Worm (Caenorhabditis elegans): ENCODE results near the gene T10H9.1.

Gene T10H9.1

ce11 chrV:6626244-6626643 is 23.2 kb upstream of the T10H9.1 start, which contains the start of gene ppt-1:
Gene ppt-1, minus strand, starts transcription at chrV:6626344.
- TF ChIP-seq mab-5 (tag; optimal IDR thresholded peaks at IDR 0.05) = no peak
- no peak for TF ChIP-seq flh-1 (GFP tag; optimal IDR thresholded peaks at IDR 0.05)
- no peak for TF ChIP-seq ceh-83 (GFP tag; optimal IDR thresholded peaks at IDR 0.05)
- no peak for TF ChIP-seq ces-1 (GFP tag; optimal IDR thresholded peaks at IDR 0.05)
- TF ChIP-seq ham-2 (GFP tag; optimal IDR thresholded peaks at IDR 0.05) = no peak
- no peak for TF ChIP-seq cnd-1 (tag; optimal IDR thresholded peaks at IDR 0.05)
- no peak for TF ChIP-seq hlh-1 (tag; optimal IDR thresholded peaks at IDR 0.05)
- TF ChIP-seq lsy-2 (tag; optimal IDR thresholded peaks at IDR 0.05) = no peak
- no peak for TF ChIP-seq bed-3 (GFP tag; optimal IDR thresholded peaks at IDR 0.05)
- no peak for TF ChIP-seq nhr-28 (tag; optimal IDR thresholded peaks at IDR 0.05)
- TF ChIP-seq M03D4.4 (tag; optimal IDR thresholded peaks at IDR 0.05) = no peak
- TF ChIP-seq nhr-76 (tag; optimal IDR thresholded peaks at IDR 0.05) = no peak
- TF ChIP-seq snpc-4 (tag; optimal IDR thresholded peaks at IDR 0.05) = no peak
- TF ChIP-seq lin-32 (GFP tag; optimal IDR thresholded peaks at IDR 0.05) = no peak
- no peak for TF ChIP-seq nhr-237 (tag; optimal IDR thresholded peaks at IDR 0.05)

DNA sequence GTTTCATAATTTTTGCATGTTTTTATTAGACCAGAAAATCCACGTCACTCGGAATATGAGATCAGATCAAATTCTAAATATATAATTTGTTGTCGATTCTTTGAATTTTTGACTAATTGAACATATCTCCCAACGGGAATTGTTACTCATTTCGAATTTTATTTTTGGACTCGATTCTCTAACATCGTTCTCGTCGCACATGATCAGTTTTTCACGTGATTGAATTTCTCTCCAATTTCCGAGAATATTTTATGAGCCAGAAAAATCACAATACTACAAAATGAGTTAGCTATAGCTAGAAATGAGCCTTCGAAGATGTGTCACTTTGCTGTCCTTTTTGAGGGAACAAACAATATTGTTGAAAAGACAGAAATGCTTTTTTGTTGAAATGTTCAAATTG is 18.6 kb upstream of the T10H9.1 start:
- TF ChIP-seq sem-2 (GFP tag; optimal IDR thresholded peaks at IDR 0.05) (no peak), lsy-2 (tag; optimal IDR thresholded peaks at IDR 0.05) (no peak), cnd-1 (tag; optimal IDR thresholded peaks at IDR 0.05) (no peak), snpc-4 (tag; optimal IDR thresholded peaks at IDR 0.05) (no peak), flh-1 (GFP tag; optimal IDR thresholded peaks at IDR 0.05) (no peak), M03D4.4 (tag; optimal IDR thresholded peaks at IDR 0.05) (no peak)

DNA sequence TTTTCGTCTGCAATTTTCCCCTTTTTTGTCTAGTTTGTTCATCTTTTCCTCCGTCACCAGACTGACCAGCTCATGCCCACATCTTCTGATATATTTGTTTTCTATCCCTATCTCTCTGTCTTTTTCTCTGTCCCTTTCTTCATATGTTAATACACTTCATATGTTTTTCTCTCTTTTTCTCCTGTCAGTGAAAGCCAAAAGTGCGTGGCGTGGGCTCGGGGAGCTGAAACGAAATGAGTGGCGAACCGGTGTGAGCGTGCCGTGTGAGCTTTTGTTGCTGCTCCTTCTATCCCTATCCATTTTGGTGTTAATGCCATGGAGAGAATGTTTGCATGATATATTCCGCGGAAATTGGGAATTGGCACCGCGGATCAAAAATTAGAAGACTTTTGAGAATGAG is 17.6 kb upstream of the T10H9.1 start:
- TF ChIP-seq nhr-12 (tag; optimal IDR thresholded peaks at IDR 0.05) (no peak), mep-1 (tag; optimal IDR thresholded peaks at IDR 0.05) (no peak), mls-2 (tag; optimal IDR thresholded peaks at IDR 0.05) (no peak), sptf-1 (tag; optimal IDR thresholded peaks at IDR 0.05) (no peak)

DNA sequence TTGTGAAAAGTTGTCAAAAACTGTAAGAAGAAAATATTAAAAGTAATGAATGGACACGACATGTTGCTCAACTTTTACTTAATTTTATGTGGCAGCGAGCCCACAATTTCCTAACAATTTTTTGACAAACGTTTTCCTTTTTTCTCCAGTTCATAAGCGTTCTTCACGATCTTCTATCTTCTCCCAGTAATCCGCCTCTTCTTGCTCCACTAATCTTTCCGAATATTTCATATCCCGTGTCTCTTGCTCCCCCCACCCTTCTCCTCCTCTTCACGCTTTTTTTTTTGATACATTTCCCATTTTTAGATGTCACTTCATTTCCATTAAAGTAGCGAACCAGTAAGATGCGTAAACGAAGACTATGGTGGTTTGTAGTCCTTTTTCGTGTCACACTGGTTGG is 16.5 kb upstream of the T10H9.1 start, which contains the start of gene scd-2:
Gene scd-2 (plus strand): TSS at position 301 of the 400 bp plus-strand sequence.
- TF ChIP-seq nhr-12 (tag; optimal IDR thresholded peaks at IDR 0.05) (no peak), nhr-237 (tag; optimal IDR thresholded peaks at IDR 0.05) (no peak), M03D4.4 (tag; optimal IDR thresholded peaks at IDR 0.05) (no peak), mab-5 (tag; optimal IDR thresholded peaks at IDR 0.05) (no peak), unc-62 (GFP tag; optimal IDR thresholded peaks at IDR 0.05) (no peak), nhr-28 (tag; optimal IDR thresholded peaks at IDR 0.05) (no peak), lin-13 (tag; optimal IDR thresholded peaks at IDR 0.05) (no peak), unc-39 (tag; optimal IDR thresholded peaks at IDR 0.05) (no peak), cnd-1 (tag; optimal IDR thresholded peaks at IDR 0.05) (no peak), flh-1 (GFP tag; optimal IDR thresholded peaks at IDR 0.05) (no peak), elt-3 (tag; optimal IDR thresholded peaks at IDR 0.05) (no peak), drap-1 (GFP tag; optimal IDR thresholded peaks at IDR 0.05) (no peak), blmp-1 (tag; optimal IDR thresholded peaks at IDR 0.05) (no peak), sptf-1 (tag; optimal IDR thresholded peaks at IDR 0.05) (no peak), ceh-43 (GFP tag; optimal IDR thresholded peaks at IDR 0.05) (no peak), tbx-8 (GFP tag; optimal IDR thresholded peaks at IDR 0.05) (no peak)

DNA sequence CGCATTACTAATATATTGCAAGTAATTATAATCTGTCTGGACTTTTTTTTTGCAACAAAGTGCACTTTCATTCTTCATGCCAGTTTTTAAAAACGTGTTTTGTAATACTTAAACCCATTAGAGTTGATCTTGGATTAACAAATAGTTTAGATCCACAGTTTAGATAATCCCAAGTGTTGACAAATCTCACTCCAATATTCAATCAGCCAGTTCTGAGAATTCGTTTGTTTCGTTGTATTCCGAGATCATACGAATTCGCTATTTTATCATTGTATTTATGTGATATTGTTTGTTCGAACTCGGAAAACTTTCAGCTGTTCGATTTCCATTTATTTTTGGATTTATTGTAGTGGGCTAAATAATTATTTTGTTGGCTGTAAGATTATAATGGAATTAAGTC is 3.6 kb upstream of the T10H9.1 start:
- TF ChIP-seq nhr-2 (tag; optimal IDR thresholded peaks at IDR 0.05) = no peak
- no peak for TF ChIP-seq lsy-2 (tag; optimal IDR thresholded peaks at IDR 0.05)
- no peak for TF ChIP-seq zip-8 (tag; optimal IDR thresholded peaks at IDR 0.05)
- TF ChIP-seq pha-4 (tag; optimal IDR thresholded peaks at IDR 0.05) = no peak
- no peak for TF ChIP-seq cnd-1 (tag; optimal IDR thresholded peaks at IDR 0.05)
- TF ChIP-seq ceh-43 (GFP tag; optimal IDR thresholded peaks at IDR 0.05) = no peak
- no peak for TF ChIP-seq mab-5 (tag; optimal IDR thresholded peaks at IDR 0.05)
- TF ChIP-seq mls-2 (tag; optimal IDR thresholded peaks at IDR 0.05) = no peak
- no peak for TF ChIP-seq M03D4.4 (tag; optimal IDR thresholded peaks at IDR 0.05)
- no peak for TF ChIP-seq ztf-11 (tag; optimal IDR thresholded peaks at IDR 0.05)
- no peak for TF ChIP-seq nhr-76 (tag; optimal IDR thresholded peaks at IDR 0.05)
- no peak for TF ChIP-seq sptf-1 (tag; optimal IDR thresholded peaks at IDR 0.05)
- no peak for TF ChIP-seq blmp-1 (tag; optimal IDR thresholded peaks at IDR 0.05)
- TF ChIP-seq lin-32 (GFP tag; optimal IDR thresholded peaks at IDR 0.05) = no peak
- TF ChIP-seq sem-2 (GFP tag; optimal IDR thresholded peaks at IDR 0.05) = no peak

Data from whole organism, mixed stage, embryonic.